Worm (Caenorhabditis elegans) whole organism, early embryonic: ENCODE data around the gene ttr-3.

Experiments used
- B0310.2 ChIP-seq: sonication (generic microtip); optimal IDR thresholded peaks from 2 replicates; lab custom pipeline; 2016; ENCODE audit warnings: mild to moderate bottlenecking, missing genetic modification characterization, missing compliant biosample characterization
- F13C5.2 ChIP-seq: sonication (generic microtip); optimal IDR thresholded peaks from 2 replicates; lab custom pipeline; 2017; ENCODE audit warnings: mild to moderate bottlenecking, missing genetic modification characterization, inconsistent platforms, missing compliant biosample characterization
- aly-1 ChIP-seq: sonication (generic microtip); optimal IDR thresholded peaks from 2 replicates; lab custom pipeline; 2016; ENCODE audit warnings: missing genetic modification characterization, missing compliant biosample characterization
- ama-1 ChIP-seq: fragments of 150-350 bp; optimal IDR thresholded peaks from 2 replicates; lab custom pipeline; 2014
- ceh-13 ChIP-seq: fragments of 200-800 bp; sonication (Bioruptor generic); optimal IDR thresholded peaks from 2 replicates; lab custom pipeline; 2018; ENCODE audit warnings: mild to moderate bottlenecking, missing genetic modification characterization, missing compliant biosample characterization
- ceh-36 ChIP-seq: sonication (generic microtip); optimal IDR thresholded peaks from 2 replicates; lab custom pipeline; 2016; ENCODE audit warnings: missing genetic modification characterization, inconsistent platforms, missing compliant biosample characterization
- ets-7 ChIP-seq: sonication (generic microtip); optimal IDR thresholded peaks from 2 replicates; lab custom pipeline; 2016; ENCODE audit warnings: missing genotype, missing genetic modification characterization, missing compliant biosample characterization
- flt-1 ChIP-seq: fragments of 200-800 bp; sonication (Bioruptor generic); IDR thresholded peaks from 2 replicates; pipeline ENCODE4 v1.3.6; 2022; ENCODE audit warnings: missing genetic modification characterization, missing compliant biosample characterization
- hmbx-1 ChIP-seq: sonication (generic microtip); optimal IDR thresholded peaks from 2 replicates; lab custom pipeline; 2016; ENCODE audit warnings: mild to moderate bottlenecking, missing genetic modification characterization, missing compliant biosample characterization
- hmg-4 ChIP-seq: fragments of 200-800 bp; sonication (Bioruptor generic); optimal IDR thresholded peaks from 2 replicates; lab custom pipeline; 2018; ENCODE audit warnings: mild to moderate bottlenecking, missing genetic modification characterization, missing compliant biosample characterization
- hnd-1 ChIP-seq: sonication (generic microtip); optimal IDR thresholded peaks from 2 replicates; lab custom pipeline; 2016; ENCODE audit warnings: missing genetic modification characterization, missing compliant biosample characterization
- pes-1 ChIP-seq: fragments of 200-800 bp; sonication (Bioruptor generic); IDR thresholded peaks from 2 replicates; pipeline ENCODE4 v1.3.6; 2022; ENCODE audit warnings: missing genetic modification reagents, missing genetic modification characterization, missing compliant biosample characterization
- scrt-1 ChIP-seq: fragments of 200-800 bp; sonication (Bioruptor generic); IDR thresholded peaks from 2 replicates; pipeline ENCODE4 v1.3.6; 2022; ENCODE audit warnings: missing genetic modification characterization, missing compliant biosample characterization
- sea-1 ChIP-seq: fragments of 200-800 bp; sonication (Bioruptor generic); conservative IDR thresholded peaks from 2 replicates; pipeline ENCODE4 v1.3.6; 2022; ENCODE audit warnings: missing genetic modification characterization, missing compliant biosample characterization
- tbx-11 ChIP-seq: fragments of 200-800 bp; sonication (Bioruptor generic); IDR thresholded peaks from 2 replicates; pipeline ENCODE4 v1.3.6; 2022; ENCODE audit warnings: missing genetic modification characterization, missing compliant biosample characterization
- tbx-37 ChIP-seq: fragments of 200-800 bp; sonication (Bioruptor generic); conservative IDR thresholded peaks from 2 replicates; pipeline ENCODE4 v1.3.6; 2022; ENCODE audit warnings: missing genetic modification reagents, missing genetic modification characterization, missing compliant biosample characterization
- tra-4 ChIP-seq: sonication (generic microtip); optimal IDR thresholded peaks from 2 replicates; lab custom pipeline; 2017; ENCODE audit warnings: missing genetic modification characterization, missing compliant biosample characterization

Gene ttr-3

ce11 chrIII:9899720-9900119 is 26.8 kb downstream of the ttr-3 start:
- no peak for TF ChIP-seq pes-1 (GFP tag; lab: Robert Waterston, UW)
- no peak for TF ChIP-seq ets-7 (tag; lab: Kevin White, UChicago)
- TF ChIP-seq hmg-4 (GFP tag; lab: Kevin White, UChicago), result no peak
- no peak for TF ChIP-seq F13C5.2 (tag; lab: Kevin White, UChicago)
- no peak for TF ChIP-seq flt-1 (GFP tag; lab: Robert Waterston, UW)

- TF ChIP-seq ceh-36 (no peak), tbx-37 (no peak), pes-1 (GFP tag; lab: Robert Waterston, UW) (no peak), hmbx-1 (tag; lab: Kevin White, UChicago) (no peak), hmg-4 (GFP tag; lab: Kevin White, UChicago) (no peak), flt-1 (GFP tag; lab: Robert Waterston, UW) (no peak), hnd-1 (tag; lab: Kevin White, UChicago) (no peak), tbx-11 (GFP tag; lab: Robert Waterston, UW) (no peak), F13C5.2 (tag; lab: Kevin White, UChicago) (no peak), ceh-13 (no peak), tra-4 (no peak), scrt-1 (GFP tag; lab: Robert Waterston, UW) (no peak), ets-7 (tag; lab: Kevin White, UChicago) (no peak), aly-1 (tag; lab: Kevin White, UChicago) (no peak), ama-1 (no peak), B0310.2 (tag; lab: Kevin White, UChicago) (no peak), sea-1 (GFP tag; lab: Robert Waterston, UW) (no peak)
These were observed 33.7 kb downstream of the ttr-3 start, which contains the start of gene mam-7 for ce11 chrIII:9892855-9893254. Gene mam-7, plus strand, starts transcription at chrIII:9893155.

- no peak for TF ChIP-seq aly-1 (tag; lab: Kevin White, UChicago)
- TF ChIP-seq pes-1 (GFP tag; lab: Robert Waterston, UW), result no peak
- no peak for TF ChIP-seq ets-7 (tag; lab: Kevin White, UChicago)
- TF ChIP-seq hmg-4 (GFP tag; lab: Kevin White, UChicago), result no peak
- no peak for TF ChIP-seq scrt-1 (GFP tag; lab: Robert Waterston, UW)
- no peak for TF ChIP-seq tbx-11 (GFP tag; lab: Robert Waterston, UW)
- TF ChIP-seq hmbx-1 (tag; lab: Kevin White, UChicago), result no peak
- TF ChIP-seq tra-4, result no peak
- no peak for TF ChIP-seq ceh-13
- TF ChIP-seq hnd-1 (tag; lab: Kevin White, UChicago), result no peak
- TF ChIP-seq ceh-36, result no peak
- no peak for TF ChIP-seq F13C5.2 (tag; lab: Kevin White, UChicago)
- no peak for TF ChIP-seq B0310.2 (tag; lab: Kevin White, UChicago)
- no peak for TF ChIP-seq ama-1
- no peak for TF ChIP-seq tbx-37
- no peak for TF ChIP-seq sea-1 (GFP tag; lab: Robert Waterston, UW)
- no peak for TF ChIP-seq flt-1 (GFP tag; lab: Robert Waterston, UW)
These were observed 35.2 kb downstream of the ttr-3 start, which contains the start of gene alg-4 for ce11 chrIII:9891324-9891723. Gene alg-4, minus strand, starts transcription at chrIII:9891424.

ce11 chrIII:9886323-9886722 is 40.2 kb downstream of the ttr-3 start:
- TF ChIP-seq hmbx-1 (tag; lab: Kevin White, UChicago) (no peak), tbx-37 (no peak), scrt-1 (GFP tag; lab: Robert Waterston, UW) (no peak), flt-1 (GFP tag; lab: Robert Waterston, UW) (no peak), ceh-36 (no peak), ama-1 (no peak), tra-4 (no peak), ets-7 (tag; lab: Kevin White, UChicago) (no peak), hmg-4 (GFP tag; lab: Kevin White, UChicago) (no peak), aly-1 (tag; lab: Kevin White, UChicago) (no peak), hnd-1 (tag; lab: Kevin White, UChicago) (no peak), F13C5.2 (tag; lab: Kevin White, UChicago) (no peak), pes-1 (GFP tag; lab: Robert Waterston, UW) (no peak), B0310.2 (tag; lab: Kevin White, UChicago) (no peak), ceh-13 (no peak), sea-1 (GFP tag; lab: Robert Waterston, UW) (no peak), tbx-11 (GFP tag; lab: Robert Waterston, UW) (no peak)

- TF ChIP-seq F13C5.2 (tag; lab: Kevin White, UChicago) (no peak), scrt-1 (GFP tag; lab: Robert Waterston, UW) (no peak), ceh-36 (no peak), sea-1 (GFP tag; lab: Robert Waterston, UW) (no peak), ama-1 (no peak), hmbx-1 (tag; lab: Kevin White, UChicago) (no peak), hnd-1 (tag; lab: Kevin White, UChicago) (no peak), B0310.2 (tag; lab: Kevin White, UChicago) (no peak), pes-1 (GFP tag; lab: Robert Waterston, UW) (no peak), tbx-11 (GFP tag; lab: Robert Waterston, UW) (no peak), tra-4 (no peak), tbx-37 (no peak)
These were observed 40.9 kb downstream of the ttr-3 start for ce11 chrIII:9885609-9886008.

ce11 chrIII:9878828-9879227 is 47.7 kb downstream of the ttr-3 start, which contains the start of gene ZK757.2:
Gene ZK757.2, minus strand, starts transcription at chrIII:9878928.
- no peak for TF ChIP-seq F13C5.2 (tag; lab: Kevin White, UChicago)
- no peak for TF ChIP-seq tbx-11 (GFP tag; lab: Robert Waterston, UW)
- no peak for TF ChIP-seq hnd-1 (tag; lab: Kevin White, UChicago)
- TF ChIP-seq hmbx-1 (tag; lab: Kevin White, UChicago), result no peak

ce11 chrIII:9876951-9877350 is 49.6 kb downstream of the ttr-3 start, which contains the start of gene ZK757.10:
Gene ZK757.10, plus strand, starts transcription at chrIII:9877251.
- TF ChIP-seq hnd-1 (tag; lab: Kevin White, UChicago), result no peak
- no peak for TF ChIP-seq tbx-11 (GFP tag; lab: Robert Waterston, UW)
- TF ChIP-seq hmg-4 (GFP tag; lab: Kevin White, UChicago), result no peak
- TF ChIP-seq tra-4, result no peak
- no peak for TF ChIP-seq ama-1
- no peak for TF ChIP-seq aly-1 (tag; lab: Kevin White, UChicago)
- no peak for TF ChIP-seq scrt-1 (GFP tag; lab: Robert Waterston, UW)
- no peak for TF ChIP-seq flt-1 (GFP tag; lab: Robert Waterston, UW)
- no peak for TF ChIP-seq hmbx-1 (tag; lab: Kevin White, UChicago)
- TF ChIP-seq ceh-13, result no peak
